Worm (Caenorhabditis elegans) whole organism, L3 larva: ENCODE results near the gene sdz-15.

Experiments used
- R02D3.7 ChIP-seq: fragments of 150-350 bp; optimal IDR thresholded peaks from 2 replicates; lab custom pipeline; 2014; ENCODE audit warnings: missing biosample characterization, missing genetic modification characterization
- ZK546.5 ChIP-seq: sonication (generic microtip); optimal IDR thresholded peaks from 2 replicates; lab custom pipeline; 2017; ENCODE audit warnings: missing biosample characterization, missing genetic modification characterization
- aly-2 ChIP-seq: fragments of 150-350 bp; optimal IDR thresholded peaks from 2 replicates; lab custom pipeline; 2014; ENCODE audit warnings: missing biosample characterization, missing genetic modification characterization
- ama-1 ChIP-seq: fragments of 150-350 bp; optimal IDR thresholded peaks from 2 replicates; lab custom pipeline; 2018
- ceh-16 ChIP-seq: sonication (generic microtip); optimal IDR thresholded peaks from 2 replicates; lab custom pipeline; 2017; ENCODE audit warnings: missing biosample characterization, missing genetic modification characterization
- ceh-28 ChIP-seq: fragments of 150-350 bp; optimal IDR thresholded peaks from 2 replicates; lab custom pipeline; 2014; ENCODE audit warnings: missing biosample characterization, missing genetic modification reagents, missing genetic modification characterization
- ceh-82 ChIP-seq: fragments of 150-350 bp; optimal IDR thresholded peaks from 2 replicates; lab custom pipeline; 2014; ENCODE audit warnings: missing biosample characterization, missing genetic modification characterization
- ceh-9 ChIP-seq: sonication (generic microtip); optimal IDR thresholded peaks from 2 replicates; lab custom pipeline; 2018; ENCODE audit warnings: missing biosample characterization, missing genetic modification characterization
- daf-12 ChIP-seq: fragments of 150-350 bp; optimal IDR thresholded peaks from 2 replicates; lab custom pipeline; 2014; ENCODE audit warnings: missing biosample characterization, missing genetic modification reagents, missing genetic modification characterization
- egl-27 ChIP-seq: sonication (generic microtip); optimal IDR thresholded peaks from 4 replicates; lab custom pipeline; 2017; ENCODE audit warnings: missing biosample characterization, missing genetic modification reagents, missing genetic modification characterization
- egl-5 ChIP-seq: fragments of 150-350 bp; optimal IDR thresholded peaks from 2 replicates; lab custom pipeline; 2017; ENCODE audit warnings: missing biosample characterization, missing genetic modification reagents, missing genetic modification characterization, inconsistent platforms
- elt-1 ChIP-seq: fragments of 150-350 bp; optimal IDR thresholded peaks from 2 replicates; lab custom pipeline; 2014; ENCODE audit warnings: missing biosample characterization, missing genetic modification characterization
- elt-2 ChIP-seq: sonication (generic microtip); optimal IDR thresholded peaks from 2 replicates; lab custom pipeline; 2016; ENCODE audit warnings: missing genetic modification reagents, mild to moderate bottlenecking, missing genetic modification characterization, missing compliant biosample characterization
- elt-3 ChIP-seq, 3 experiments: fragments of 150-350 bp in 1 of 3; sonication (generic microtip) in 2 of 3; optimal IDR thresholded peaks; 2 replicates in 2 of 3; 4 replicates in 1 of 3; lab custom pipeline; 2014 to 2017; ENCODE audit warnings: missing biosample characterization in 3 of 3, missing genetic modification characterization in 3 of 3
- eor-1 ChIP-seq, 2 experiments: fragments of 150-350 bp; optimal IDR thresholded peaks; 2 replicates each; lab custom pipeline; 2014 to 2018; ENCODE audit warnings: missing biosample characterization in 2 of 2, missing genetic modification characterization in 2 of 2
- fkh-10 ChIP-seq: sonication (generic microtip); optimal IDR thresholded peaks from 2 replicates; lab custom pipeline; 2017; ENCODE audit warnings: missing biosample characterization, missing genetic modification reagents, missing genetic modification characterization
- fkh-2 ChIP-seq: fragments of 150-350 bp; optimal IDR thresholded peaks from 2 replicates; lab custom pipeline; 2014; ENCODE audit warnings: missing biosample characterization, missing genetic modification reagents, missing genetic modification characterization
- fos-1 ChIP-seq: fragments of 150-350 bp; optimal IDR thresholded peaks from 2 replicates; lab custom pipeline; 2014; ENCODE audit warnings: missing biosample characterization, missing genetic modification characterization
- hmg-11 ChIP-seq: sonication (generic microtip); optimal IDR thresholded peaks from 2 replicates; lab custom pipeline; 2016; ENCODE audit warnings: missing genetic modification characterization, missing compliant biosample characterization
- jun-1 ChIP-seq: fragments of 150-350 bp; optimal IDR thresholded peaks from 2 replicates; lab custom pipeline; 2014; ENCODE audit warnings: missing biosample characterization, missing genetic modification reagents, missing genetic modification characterization
- lin-15B ChIP-seq: fragments of 150-350 bp; optimal IDR thresholded peaks from 2 replicates; lab custom pipeline; 2014; ENCODE audit warnings: missing biosample characterization, missing genetic modification characterization
- lin-39 ChIP-seq: fragments of 150-350 bp; optimal IDR thresholded peaks from 2 replicates; lab custom pipeline; 2018; ENCODE audit warnings: missing biosample characterization, missing genetic modification reagents, missing genetic modification characterization
- lsy-12 ChIP-seq: sonication (generic microtip); optimal IDR thresholded peaks from 2 replicates; lab custom pipeline; 2016; ENCODE audit warnings: mild to moderate bottlenecking, missing genetic modification characterization, missing compliant biosample characterization
- mdl-1 ChIP-seq: fragments of 150-350 bp; optimal IDR thresholded peaks from 2 replicates; lab custom pipeline; 2014; ENCODE audit warnings: missing biosample characterization, missing genetic modification characterization
- mml-1 ChIP-seq: fragments of 150-350 bp; sonication (generic microtip); optimal IDR thresholded peaks from 3 replicates; lab custom pipeline; 2014; ENCODE audit warnings: missing biosample characterization, missing genetic modification characterization
- nfya-1 ChIP-seq: sonication (generic microtip); optimal IDR thresholded peaks from 2 replicates; lab custom pipeline; 2017; ENCODE audit warnings: missing genetic modification characterization, mild to moderate bottlenecking, missing compliant biosample characterization, antibody characterized with exemption, moderate library complexity; ENCODE audit not compliant: insufficient read depth
- nhr-11 ChIP-seq: fragments of 150-350 bp; optimal IDR thresholded peaks from 2 replicates; lab custom pipeline; 2014; ENCODE audit warnings: missing biosample characterization, missing genetic modification characterization
- nhr-12 ChIP-seq: fragments of 150-350 bp; optimal IDR thresholded peaks from 2 replicates; lab custom pipeline; 2014; ENCODE audit warnings: missing biosample characterization, missing genetic modification characterization
- nhr-23 ChIP-seq: fragments of 150-350 bp; optimal IDR thresholded peaks from 2 replicates; lab custom pipeline; 2014; ENCODE audit warnings: missing biosample characterization, missing genetic modification reagents, missing genetic modification characterization
- nhr-237 ChIP-seq: fragments of 150-350 bp; optimal IDR thresholded peaks from 2 replicates; lab custom pipeline; 2014; ENCODE audit warnings: missing biosample characterization, missing genetic modification characterization
- nhr-25 ChIP-seq: sonication (generic microtip); optimal IDR thresholded peaks from 2 replicates; lab custom pipeline; 2017; ENCODE audit warnings: missing biosample characterization, missing genetic modification characterization
- nhr-28 ChIP-seq: fragments of 150-350 bp; optimal IDR thresholded peaks from 2 replicates; lab custom pipeline; 2014; ENCODE audit warnings: missing biosample characterization, missing genetic modification characterization
- nhr-43 ChIP-seq: sonication (generic microtip); optimal IDR thresholded peaks from 2 replicates; lab custom pipeline; 2016; ENCODE audit warnings: mild to moderate bottlenecking, missing genetic modification characterization, missing compliant biosample characterization; ENCODE audit not compliant: poor library complexity, severe bottlenecking
- nhr-67 ChIP-seq: fragments of 150-350 bp; optimal IDR thresholded peaks from 2 replicates; lab custom pipeline; 2014; ENCODE audit warnings: missing biosample characterization, missing genetic modification characterization
- nhr-76 ChIP-seq: fragments of 150-350 bp; sonication (generic microtip); optimal IDR thresholded peaks from 5 replicates; lab custom pipeline; 2014; ENCODE audit warnings: missing biosample characterization, missing genetic modification characterization
- nhr-77 ChIP-seq: fragments of 150-350 bp; optimal IDR thresholded peaks from 2 replicates; lab custom pipeline; 2014; ENCODE audit warnings: missing biosample characterization, missing genetic modification characterization
- pha-4 ChIP-seq: fragments of 150-350 bp; optimal IDR thresholded peaks from 2 replicates; lab custom pipeline; 2014; ENCODE audit warnings: missing biosample characterization, missing genetic modification reagents, missing genetic modification characterization
- pqm-1 ChIP-seq: fragments of 150-350 bp; optimal IDR thresholded peaks from 2 replicates; lab custom pipeline; 2017; ENCODE audit warnings: missing biosample characterization, missing genetic modification characterization, inconsistent platforms
- sea-2 ChIP-seq: fragments of 150-350 bp; sonication (generic microtip); optimal IDR thresholded peaks from 4 replicates; lab custom pipeline; 2014; ENCODE audit warnings: missing biosample characterization, missing genetic modification reagents, missing genetic modification characterization
- skn-1 ChIP-seq: fragments of 150-350 bp; optimal IDR thresholded peaks from 2 replicates; lab custom pipeline; 2014; ENCODE audit warnings: missing biosample characterization, missing genetic modification characterization
- snpc-4 ChIP-seq: fragments of 150-350 bp; optimal IDR thresholded peaks from 2 replicates; lab custom pipeline; 2014; ENCODE audit warnings: missing biosample characterization, missing genetic modification characterization
- tbx-2 ChIP-seq: sonication (generic microtip); optimal IDR thresholded peaks from 2 replicates; lab custom pipeline; 2016; ENCODE audit warnings: mild to moderate bottlenecking, missing genetic modification characterization, missing compliant biosample characterization
- unc-39 ChIP-seq: sonication (generic microtip); optimal IDR thresholded peaks from 4 replicates; lab custom pipeline; 2017; ENCODE audit warnings: missing biosample characterization, missing genetic modification characterization
- unc-62 ChIP-seq: fragments of 150-350 bp; sonication (generic microtip); optimal IDR thresholded peaks from 4 replicates; lab custom pipeline; 2014; ENCODE audit warnings: missing biosample characterization, missing genetic modification reagents, missing genetic modification characterization
- zag-1 ChIP-seq: fragments of 150-350 bp; optimal IDR thresholded peaks from 2 replicates; lab custom pipeline; 2014; ENCODE audit warnings: missing biosample characterization, missing genetic modification characterization
- ztf-11 ChIP-seq: fragments of 150-350 bp; optimal IDR thresholded peaks from 2 replicates; lab custom pipeline; 2014; ENCODE audit warnings: missing biosample characterization, missing genetic modification characterization
- ztf-4 ChIP-seq: fragments of 150-350 bp; optimal IDR thresholded peaks from 2 replicates; lab custom pipeline; 2014; ENCODE audit warnings: missing biosample characterization, missing genetic modification characterization

Gene sdz-15

ce11 chrIII:6464113-6464571 lies 34.1 kb upstream of the sdz-15 start:
- peak; percentile 60 for TF ChIP-seq mdl-1 (tag; lab: Kevin White, UChicago)
- no peak for TF ChIP-seq mml-1
- no peak for TF ChIP-seq fkh-2 (tag; lab: Kevin White, UChicago)
- peak; percentile 25 for TF ChIP-seq elt-1
- TF ChIP-seq ZK546.5 (tag; lab: Kevin White, UChicago) = no peak
- peak; percentile 93 for TF ChIP-seq lsy-12 (tag; lab: Kevin White, UChicago)
- no peak for TF ChIP-seq unc-39 (tag; lab: Kevin White, UChicago)
- TF ChIP-seq elt-2 (tag; lab: Kevin White, UChicago) = peak; percentile 99
- TF ChIP-seq fos-1 (tag; lab: Kevin White, UChicago) = peak; percentile 33
- no peak for TF ChIP-seq nhr-28 (tag; lab: Kevin White, UChicago)
- peak; percentile 75 for TF ChIP-seq nhr-23 (tag; lab: Kevin White, UChicago)
- TF ChIP-seq nhr-76 (tag; lab: Kevin White, UChicago) = no peak
- no peak for TF ChIP-seq zag-1 (tag; lab: Kevin White, UChicago)
- no peak for TF ChIP-seq ztf-11 (tag; lab: Kevin White, UChicago)
- TF ChIP-seq hmg-11 (tag; lab: Kevin White, UChicago) = no peak
- no peak for TF ChIP-seq daf-12 (tag; lab: Kevin White, UChicago)
- TF ChIP-seq pha-4 (tag; lab: Kevin White, UChicago) = peak; percentile 86
- TF ChIP-seq ztf-4 = no peak
- TF ChIP-seq skn-1 = no peak
- TF ChIP-seq ceh-82 (tag; lab: Kevin White, UChicago) = no peak
- peak; percentile 97 for TF ChIP-seq lin-39 (tag; lab: Kevin White, UChicago)
- peak; percentile 49 for TF ChIP-seq snpc-4
- no peak for TF ChIP-seq fkh-10 (GFP tag; lab: Kevin White, UChicago)
- TF ChIP-seq jun-1 (tag; lab: Kevin White, UChicago) = peak; percentile 92
- TF ChIP-seq ceh-28 = peak; percentile 72
- peak; percentile 50 for TF ChIP-seq R02D3.7
- TF ChIP-seq nhr-25 (tag; lab: Kevin White, UChicago) = peak; percentile 92
- peak; percentile 97 for TF ChIP-seq nfya-1 (tag; lab: Kevin White, UChicago)
- peak; percentile 62 for TF ChIP-seq tbx-2
- TF ChIP-seq eor-1 (tag; optimal IDR thresholded peaks at IDR 0.05; lab: Kevin White, UChicago) = no peak
- TF ChIP-seq nhr-237 (tag; lab: Kevin White, UChicago) = no peak
- TF ChIP-seq ama-1 (lab: Kevin White, UChicago) = peak; percentile 50
- no peak for TF ChIP-seq egl-5
- TF ChIP-seq pqm-1 (tag; lab: Kevin White, UChicago) = peak; percentile 94
- TF ChIP-seq nhr-67 = no peak
- no peak for TF ChIP-seq ceh-16 (tag; lab: Kevin White, UChicago)
- peak; percentile 71 for TF ChIP-seq nhr-77
- TF ChIP-seq lin-15B (tag; lab: Kevin White, UChicago) = peak; percentile 84
- TF ChIP-seq sea-2 (GFP tag; lab: Kevin White, UChicago) = no peak
- TF ChIP-seq nhr-12 (tag; lab: Kevin White, UChicago) = no peak
- peak; percentile 74 for TF ChIP-seq nhr-43 (tag; lab: Kevin White, UChicago)
- peak; percentile 43 for TF ChIP-seq egl-27 (tag; lab: Kevin White, UChicago)
- TF ChIP-seq nhr-11 (tag; lab: Kevin White, UChicago) = peak; percentile 44
- TF ChIP-seq aly-2 (tag; lab: Kevin White, UChicago) = no peak
- peak in 2 of 3 experiments; percentile 8 to 36 for TF ChIP-seq elt-3 (tag; optimal IDR thresholded peaks at IDR 0.05; lab: Kevin White, UChicago)
- TF ChIP-seq unc-62 (GFP tag; lab: Kevin White, UChicago) = no peak
- TF ChIP-seq ceh-9 (tag; lab: Kevin White, UChicago) = no peak
